Fruit fly (Drosophila melanogaster) whole organism, embryonic: ENCODE results near the gene CG6659.

Experiments used
- ATbp ChIP-seq: fragments of 200-800 bp; sonication (Bioruptor generic); optimal IDR thresholded peaks from 2 replicates; lab custom pipeline; 2017; ENCODE audit warnings: missing biosample characterization, mild to moderate bottlenecking, missing genetic modification characterization, missing genetic modification reagents
- Abd-B ChIP-seq: fragments of 200-800 bp; sonication (Bioruptor generic); optimal IDR thresholded peaks from 2 replicates; lab custom pipeline; 2018; ENCODE audit warnings: missing biosample characterization, mild to moderate bottlenecking, missing genetic modification characterization, moderate library complexity
- CG10267 ChIP-seq: fragments of 200-800 bp; sonication (Bioruptor generic); optimal IDR thresholded peaks from 2 replicates; lab custom pipeline; 2018; ENCODE audit warnings: missing biosample characterization, mild to moderate bottlenecking, missing genetic modification characterization, moderate library complexity
- CG13424 ChIP-seq: fragments of 200-800 bp; sonication (Bioruptor generic); optimal IDR thresholded peaks from 2 replicates; lab custom pipeline; 2019; ENCODE audit warnings: missing biosample characterization, mild to moderate bottlenecking, missing genetic modification characterization, moderate library complexity
- CG1602 ChIP-seq: fragments of 200-800 bp; sonication (Bioruptor generic); optimal IDR thresholded peaks from 3 replicates; lab custom pipeline; 2016; ENCODE audit warnings: missing biosample characterization, missing genetic modification characterization
- CG18599 ChIP-seq: fragments of 200-800 bp; sonication (Bioruptor generic); optimal IDR thresholded peaks from 3 replicates; lab custom pipeline; 2017; ENCODE audit warnings: missing biosample characterization, missing genetic modification characterization, mild to moderate bottlenecking, moderate library complexity, missing genetic modification reagents
- CG34224 ChIP-seq: fragments of 200-800 bp; sonication (Bioruptor generic); IDR thresholded peaks from 3 replicates; pipeline ENCODE4 v1.3.6; 2022; ENCODE audit warnings: missing biosample characterization, missing genetic modification characterization; ENCODE audit not compliant: partially characterized antibody
- CG43689 ChIP-seq: fragments of 200-800 bp; sonication (Bioruptor generic); IDR thresholded peaks from 2 replicates; pipeline ENCODE4 v1.3.6; 2022; ENCODE audit warnings: missing biosample characterization, missing genetic modification characterization
- D19A ChIP-seq: fragments of 200-800 bp; optimal IDR thresholded peaks from 3 replicates; lab custom pipeline; 2019; ENCODE audit warnings: missing biosample characterization, mild to moderate bottlenecking, missing genetic modification characterization, moderate library complexity
- HLH3B ChIP-seq: fragments of 200-800 bp; sonication (Bioruptor generic); IDR thresholded peaks from 2 replicates; pipeline ENCODE4 v1.3.6; 2022; ENCODE audit warnings: missing biosample characterization, missing genetic modification characterization
- NC2α ChIP-seq: fragments of 200-800 bp; sonication (Bioruptor generic); optimal IDR thresholded peaks from 2 replicates; lab custom pipeline; 2016; ENCODE audit warnings: missing biosample characterization, missing genetic modification characterization
- chn ChIP-seq: fragments of 200-800 bp; sonication (Bioruptor generic); optimal IDR thresholded peaks from 2 replicates; lab custom pipeline; 2016; ENCODE audit warnings: missing biosample characterization, missing genetic modification characterization
- ci ChIP-seq: fragments of 200-800 bp; sonication (Bioruptor generic); IDR thresholded peaks from 3 replicates; pipeline ENCODE4 v1.3.6; 2022; ENCODE audit warnings: missing biosample characterization, missing genetic modification characterization
- crp ChIP-seq, 2 experiments: fragments of 200-800 bp; sonication (Bioruptor generic); optimal IDR thresholded peaks; 2 replicates in 1 of 2; 3 replicates in 1 of 2; lab custom pipeline; 2017; ENCODE audit warnings: missing biosample characterization in 2 of 2, missing genetic modification characterization in 2 of 2, mild to moderate bottlenecking in 1 of 2, moderate library complexity in 1 of 2
- dimm ChIP-seq: fragments of 200-800 bp; sonication (Bioruptor generic); IDR thresholded peaks from 2 replicates; pipeline ENCODE4 v1.3.6; 2022; ENCODE audit warnings: missing biosample characterization, missing genetic modification characterization
- dmrt99B ChIP-seq: fragments of 200-800 bp; sonication (Bioruptor generic); optimal IDR thresholded peaks from 2 replicates; lab custom pipeline; 2018; ENCODE audit warnings: missing biosample characterization, mild to moderate bottlenecking, missing genetic modification characterization, moderate library complexity
- dysf ChIP-seq: fragments of 200-800 bp; sonication (Bioruptor generic); IDR thresholded peaks from 3 replicates; pipeline ENCODE4 v1.3.6; 2022; ENCODE audit warnings: missing biosample characterization, missing genetic modification characterization
- lab ChIP-seq: fragments of 200-800 bp; sonication (Bioruptor generic); optimal IDR thresholded peaks from 3 replicates; lab custom pipeline; 2017; ENCODE audit warnings: missing biosample characterization, missing genetic modification characterization, mild to moderate bottlenecking, moderate library complexity, missing genetic modification reagents
- onecut ChIP-seq: fragments of 200-800 bp; sonication (Bioruptor generic); IDR thresholded peaks from 2 replicates; pipeline ENCODE4 v1.3.6; 2022; ENCODE audit warnings: missing biosample characterization, missing genetic modification characterization
- prd ChIP-seq, 3 experiments: fragments of >200 bp in 2 of 3; fragments of 200-800 bp in 1 of 3; sonication (Bioruptor generic) in 1 of 3; optimal IDR thresholded peaks in 2 of 3; IDR thresholded peaks in 1 of 3; 2 replicates in 2 of 3; 3 replicates in 1 of 3; pipeline versions ENCODE4 v1.3.6 to Lab custom; 2017 to 2022; ENCODE audit warnings: missing biosample characterization in 1 of 3, missing genetic modification characterization in 1 of 3
- slbo ChIP-seq: fragments of 200-800 bp; sonication (Bioruptor generic); IDR thresholded peaks from 2 replicates; pipeline ENCODE4 v1.3.6; 2022; ENCODE audit warnings: missing biosample characterization, missing genetic modification characterization
- ssp ChIP-seq: fragments of 200-800 bp; sonication (Bioruptor generic); IDR thresholded peaks from 2 replicates; pipeline ENCODE4 v1.3.6; 2022; ENCODE audit warnings: missing biosample characterization, missing genetic modification characterization
- tgo ChIP-seq: fragments of 200-800 bp; sonication (Bioruptor generic); IDR thresholded peaks from 3 replicates; pipeline ENCODE4 v1.3.6; 2022; ENCODE audit warnings: missing biosample characterization, missing genetic modification characterization
- zf30C ChIP-seq: fragments of 200-800 bp; sonication (Bioruptor generic); optimal IDR thresholded peaks from 3 replicates; lab custom pipeline; 2018; ENCODE audit warnings: missing biosample characterization, mild to moderate bottlenecking, missing genetic modification characterization

The CG6659 gene

dm6 chrX:18613434-18613833 is 43.7 kb downstream of the CG6659 start (continued):
- TF ChIP-seq chn (GFP tag; lab: Kevin White, UChicago) = no peak
- TF ChIP-seq slbo (GFP tag; lab: Robert Waterston, UW) = peak; percentile 31; the same call in 1 of the 2 replicates
- TF ChIP-seq dysf = 0 out of 3 replicates have a peak, but pooled peaks have one; percentile 15
- no peak for TF ChIP-seq zf30C (GFP tag; lab: Kevin White, UChicago)
- no peak for TF ChIP-seq ci (GFP tag; lab: Robert Waterston, UW)
- TF ChIP-seq dimm = no peak
- TF ChIP-seq onecut (GFP tag; lab: Robert Waterston, UW) = no peak
- peak; percentile 55 for TF ChIP-seq CG18599
- no peak for TF ChIP-seq NC2α
- peak; percentile 47 for TF ChIP-seq D19A (tag; lab: Kevin White, UChicago)
- no peak for TF ChIP-seq CG1602
- no peak for TF ChIP-seq CG34224 (GFP tag; lab: Robert Waterston, UW)
- TF ChIP-seq prd (optimal IDR thresholded peaks at IDR 0.05; lab: Kevin White, UChicago) = no peak
- peak; percentile 56; the same call in 2 of the 3 replicates for TF ChIP-seq prd (GFP tag; IDR thresholded peaks at IDR 0.05; lab: Robert Waterston, UW)
- TF ChIP-seq crp (GFP tag; optimal IDR thresholded peaks at IDR 0.05; lab: Kevin White, UChicago) = no peak
- no peak for TF ChIP-seq CG10267
- TF ChIP-seq ATbp (GFP tag; lab: Kevin White, UChicago) = peak; percentile 14
- TF ChIP-seq CG43689 (GFP tag; lab: Robert Waterston, UW) = no peak
- TF ChIP-seq dmrt99B (tag; lab: Kevin White, UChicago) = peak; percentile 43
- TF ChIP-seq lab (GFP tag; lab: Kevin White, UChicago) = peak; percentile 29
- peak; percentile 26 for TF ChIP-seq Abd-B (GFP tag; lab: Kevin White, UChicago)
- peak; percentile 0 for TF ChIP-seq CG13424 (tag; lab: Kevin White, UChicago)
- peak; percentile 34; the same call in 1 of the 3 replicates for TF ChIP-seq tgo
- no peak for TF ChIP-seq ssp (GFP tag; lab: Robert Waterston, UW)
- peak; percentile 10; the same call in 1 of the 2 replicates for TF ChIP-seq HLH3B (GFP tag; lab: Robert Waterston, UW)
